Worm (Caenorhabditis elegans): Measurements from ENCODE around the gene smc-6.
A peak's percentile ranks its signal among the peaks of the same experiment; 100 is the strongest.

The smc-6 gene

DNA sequence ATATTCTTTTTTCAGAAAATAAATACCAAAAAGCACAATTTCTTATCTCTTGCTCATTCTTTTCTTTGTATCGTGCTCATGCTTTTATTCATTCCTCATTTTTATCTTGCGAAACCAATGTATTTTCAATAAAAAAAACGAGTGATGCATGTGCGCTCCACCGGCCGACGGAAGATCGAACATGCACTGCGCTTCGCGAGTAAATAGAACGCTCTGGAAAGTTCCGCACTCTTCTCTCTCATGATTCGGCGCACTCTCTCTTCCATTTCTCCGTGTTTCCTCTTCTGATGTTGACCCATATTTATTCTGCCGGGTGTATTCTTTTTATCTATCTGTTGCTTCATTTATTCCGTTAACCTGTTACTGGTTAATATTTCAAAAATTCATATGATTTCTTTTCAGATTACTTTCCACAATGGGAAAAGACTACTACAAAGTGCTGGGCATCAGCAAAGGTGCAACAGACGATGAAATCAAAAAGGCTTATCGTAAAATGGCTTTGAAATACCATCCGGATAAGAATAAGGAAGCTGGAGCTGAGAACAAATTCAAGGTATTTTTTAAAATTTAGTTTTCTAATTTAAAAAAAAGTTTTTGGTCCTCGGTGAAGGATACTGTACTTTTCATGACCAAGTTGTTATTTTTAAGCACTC, 33.1 kb upstream of the smc-6 start, which contains the start of gene dnj-13:
TSS of gene dnj-13 (plus strand) at position 403 of the 653 bp plus-strand sequence.
- TF ChIP-seq nhr-11 (tag; optimal IDR thresholded peaks at IDR 0.05), result no peak
- peak; percentile 73 for TF ChIP-seq elt-2 (tag; optimal IDR thresholded peaks at IDR 0.05)
- no peak for TF ChIP-seq ceh-45 (GFP tag; IDR thresholded peaks at IDR 0.05)
- TF ChIP-seq unc-86 (tag; optimal IDR thresholded peaks at IDR 0.05), result peak; percentile 14
- no peak for TF ChIP-seq hlh-13 (GFP tag; optimal IDR thresholded peaks at IDR 0.05)
- peak; percentile 59 for TF ChIP-seq ceh-30 (tag; optimal IDR thresholded peaks at IDR 0.05)
- TF ChIP-seq C08G9.2 (tag; optimal IDR thresholded peaks at IDR 0.05), result peak; percentile 60
- TF ChIP-seq ets-4 (tag; optimal IDR thresholded peaks at IDR 0.05), result peak; percentile 33
- peak; percentile 65 for TF ChIP-seq madf-2 (tag; optimal IDR thresholded peaks at IDR 0.05)
- peak; percentile 90 for TF ChIP-seq nfya-1 (tag; optimal IDR thresholded peaks at IDR 0.05)
- no peak for TF ChIP-seq che-1 (tag; optimal IDR thresholded peaks at IDR 0.05)
- no peak for TF ChIP-seq fax-1 (tag; optimal IDR thresholded peaks at IDR 0.05)
- peak; percentile 71 for TF ChIP-seq syd-9 (tag; optimal IDR thresholded peaks at IDR 0.05)
- TF ChIP-seq K09A11.1 (tag; optimal IDR thresholded peaks at IDR 0.05; ENCODE audit: insufficient read depth), result no peak
- no peak for TF ChIP-seq odd-2 (tag; optimal IDR thresholded peaks at IDR 0.05)
- TF ChIP-seq ceh-22 (tag; optimal IDR thresholded peaks at IDR 0.05), result peak; percentile 3
- TF ChIP-seq ceh-48 (tag; optimal IDR thresholded peaks at IDR 0.05), result peak; percentile 31
- peak; percentile 55 for TF ChIP-seq sdc-2 (tag; optimal IDR thresholded peaks at IDR 0.05)
- TF ChIP-seq ceh-24 (tag; optimal IDR thresholded peaks at IDR 0.05), result no peak
- TF ChIP-seq hlh-15 (tag; optimal IDR thresholded peaks at IDR 0.05), result no peak
- no peak for TF ChIP-seq ceh-6 (GFP tag; optimal IDR thresholded peaks at IDR 0.05)
- TF ChIP-seq tbx-7 (tag; optimal IDR thresholded peaks at IDR 0.05), result peak; percentile 15
- TF ChIP-seq hlh-8 (tag; optimal IDR thresholded peaks at IDR 0.05), result peak; percentile 36
- peak; percentile 47 for TF ChIP-seq pros-1 (tag; optimal IDR thresholded peaks at IDR 0.05)
- TF ChIP-seq fkh-10 (GFP tag; optimal IDR thresholded peaks at IDR 0.05), result no peak
- TF ChIP-seq ceh-9 (tag; optimal IDR thresholded peaks at IDR 0.05), result no peak
- TF ChIP-seq tbx-2 (tag; optimal IDR thresholded peaks at IDR 0.05), result peak; percentile 79
- TF ChIP-seq unc-42 (tag; optimal IDR thresholded peaks at IDR 0.05), result peak; percentile 77
- peak; percentile 3 for TF ChIP-seq ztf-16 (tag; optimal IDR thresholded peaks at IDR 0.05)
- peak; percentile 61 for TF ChIP-seq pax-1 (tag; optimal IDR thresholded peaks at IDR 0.05)
- TF ChIP-seq ref-2 (tag; optimal IDR thresholded peaks at IDR 0.05), result peak; percentile 93
- TF ChIP-seq ceh-19 (GFP tag; optimal IDR thresholded peaks at IDR 0.05), result peak; percentile 30
- TF ChIP-seq C38D4.7 (GFP tag; optimal IDR thresholded peaks at IDR 0.05), result no peak
- TF ChIP-seq F13H6.1 (tag; optimal IDR thresholded peaks at IDR 0.05), result no peak
- TF ChIP-seq dve-1 (tag; optimal IDR thresholded peaks at IDR 0.05), result peak; percentile 29
- peak; percentile 66 for TF ChIP-seq ceh-31 (tag; optimal IDR thresholded peaks at IDR 0.05)
- peak; percentile 82 for TF ChIP-seq unc-55 (GFP tag; optimal IDR thresholded peaks at IDR 0.05)
- TF ChIP-seq sox-2 (GFP tag; IDR thresholded peaks at IDR 0.05), result no peak
- no peak for TF ChIP-seq zip-5 (tag; optimal IDR thresholded peaks at IDR 0.05)
- no peak for TF ChIP-seq elt-4 (tag; optimal IDR thresholded peaks at IDR 0.05)
- peak; percentile 85 for TF ChIP-seq ceh-18 (tag; optimal IDR thresholded peaks at IDR 0.05)
- TF ChIP-seq ceh-34 (tag; optimal IDR thresholded peaks at IDR 0.05), result peak; percentile 86
- peak; percentile 52 for TF ChIP-seq pqm-1 (tag; optimal IDR thresholded peaks at IDR 0.05)
- peak; percentile 4 for TF ChIP-seq ceh-14 (tag; optimal IDR thresholded peaks at IDR 0.05)
- peak; percentile 77 for TF ChIP-seq rnt-1 (tag; optimal IDR thresholded peaks at IDR 0.05)
- TF ChIP-seq unc-3 (GFP tag; conservative IDR thresholded peaks at IDR 0.05), result no peak; the same call in 1 of the 2 replicates
- no peak for TF ChIP-seq unc-3 (tag; optimal IDR thresholded peaks at IDR 0.05)
- TF ChIP-seq T23F11.4 (GFP tag; optimal IDR thresholded peaks at IDR 0.05), result no peak
- peak; percentile 27 for TF ChIP-seq ama-1 (optimal IDR thresholded peaks at IDR 0.05)
- TF ChIP-seq dmd-4 (tag; optimal IDR thresholded peaks at IDR 0.05; ENCODE audit: borderline replicate concordance), result no peak
- peak; percentile 51 for TF ChIP-seq gmeb-2 (tag; optimal IDR thresholded peaks at IDR 0.05)
- peak; percentile 83 for TF ChIP-seq hlh-30 (tag; optimal IDR thresholded peaks at IDR 0.05; ENCODE audit: insufficient read depth)
- no peak for TF ChIP-seq npax-4 (tag; optimal IDR thresholded peaks at IDR 0.05)
